Worm (Caenorhabditis elegans) whole organism, midembryonic: Measurements from ENCODE around the gene amx-1.

Experiments
- T22C8.4 ChIP-seq: fragments of 200-800 bp; sonication (Bioruptor generic); IDR thresholded peaks from 2 replicates; pipeline ENCODE4 v1.3.6; 2022; ENCODE audit warnings: missing genetic modification characterization, missing compliant biosample characterization
- cog-1 ChIP-seq: sonication (generic microtip); optimal IDR thresholded peaks from 2 replicates; lab custom pipeline; 2016; ENCODE audit warnings: missing genetic modification characterization, missing compliant biosample characterization
- flt-1 ChIP-seq: fragments of 200-800 bp; sonication (Bioruptor generic); IDR thresholded peaks from 2 replicates; pipeline ENCODE4 v1.3.6; 2022; ENCODE audit warnings: missing genetic modification characterization, missing compliant biosample characterization
- klf-2 ChIP-seq: fragments of 200-800 bp; sonication (Bioruptor generic); conservative IDR thresholded peaks from 2 replicates; pipeline ENCODE4 v1.3.6; 2022; ENCODE audit warnings: missing genetic modification reagents, missing genetic modification characterization, missing compliant biosample characterization
- med-1 ChIP-seq: sonication (generic microtip); optimal IDR thresholded peaks from 2 replicates; lab custom pipeline; 2017; ENCODE audit warnings: missing genetic modification characterization, mild to moderate bottlenecking, missing compliant biosample characterization, antibody characterized with exemption, missing genetic modification reagents; ENCODE audit not compliant: insufficient read depth
- ref-1 ChIP-seq: fragments of 200-800 bp; sonication (Bioruptor generic); conservative IDR thresholded peaks from 2 replicates; pipeline ENCODE4 v1.3.6; 2022; ENCODE audit warnings: missing genetic modification reagents, missing genetic modification characterization, missing compliant biosample characterization
- tab-1 ChIP-seq: fragments of 200-800 bp; sonication (Bioruptor generic); IDR thresholded peaks from 2 replicates; pipeline ENCODE4 v1.3.6; 2022; ENCODE audit warnings: missing genetic modification characterization, missing compliant biosample characterization
- ztf-23 ChIP-seq: fragments of 200-800 bp; sonication (Bioruptor generic); IDR thresholded peaks from 2 replicates; pipeline ENCODE4 v1.3.6; 2022; ENCODE audit warnings: missing genetic modification reagents, missing genetic modification characterization, missing compliant biosample characterization
- ztf-29 ChIP-seq: fragments of 200-800 bp; sonication (Bioruptor generic); IDR thresholded peaks from 2 replicates; pipeline ENCODE4 v1.3.6; 2022; ENCODE audit warnings: missing genetic modification reagents, missing genetic modification characterization, missing compliant biosample characterization

The amx-1 gene

ce11 chrIII:3806883-3807282 lies 15.3 kb upstream of the amx-1 start:
- TF ChIP-seq ztf-29 (GFP tag; lab: Robert Waterston, UW) (no peak), med-1 (GFP tag; lab: Kevin White, UChicago) (no peak), tab-1 (GFP tag; lab: Robert Waterston, UW) (no peak), ztf-23 (GFP tag; lab: Robert Waterston, UW) (no peak), klf-2 (GFP tag; lab: Robert Waterston, UW) (no peak), cog-1 (tag; lab: Kevin White, UChicago) (no peak), ref-1 (GFP tag; lab: Robert Waterston, UW) (no peak), flt-1 (GFP tag; lab: Robert Waterston, UW) (no peak), T22C8.4 (no peak)

ce11 chrIII:3807590-3807989 lies 14.6 kb upstream of the amx-1 start:
- no peak for TF ChIP-seq T22C8.4
- no peak for TF ChIP-seq cog-1 (tag; lab: Kevin White, UChicago)
- no peak for TF ChIP-seq flt-1 (GFP tag; lab: Robert Waterston, UW)
- no peak for TF ChIP-seq ref-1 (GFP tag; lab: Robert Waterston, UW)
- TF ChIP-seq ztf-23 (GFP tag; lab: Robert Waterston, UW) = no peak
- no peak for TF ChIP-seq med-1 (GFP tag; lab: Kevin White, UChicago)
- no peak for TF ChIP-seq klf-2 (GFP tag; lab: Robert Waterston, UW)
- no peak for TF ChIP-seq tab-1 (GFP tag; lab: Robert Waterston, UW)
- TF ChIP-seq ztf-29 (GFP tag; lab: Robert Waterston, UW) = no peak

- no peak for TF ChIP-seq klf-2 (GFP tag; lab: Robert Waterston, UW)
- no peak for TF ChIP-seq med-1 (GFP tag; lab: Kevin White, UChicago)
- TF ChIP-seq ref-1 (GFP tag; lab: Robert Waterston, UW) = no peak
- TF ChIP-seq ztf-29 (GFP tag; lab: Robert Waterston, UW) = no peak
- no peak for TF ChIP-seq flt-1 (GFP tag; lab: Robert Waterston, UW)
Observed at ce11 chrIII:3809008-3809407, 13.2 kb upstream of the amx-1 start, which contains the start of gene toh-1. Gene toh-1 (minus strand): TSS chrIII:3809030.

- TF ChIP-seq cog-1 (tag; lab: Kevin White, UChicago) = no peak
- no peak for TF ChIP-seq ztf-29 (GFP tag; lab: Robert Waterston, UW)
- TF ChIP-seq ref-1 (GFP tag; lab: Robert Waterston, UW) = no peak
- TF ChIP-seq tab-1 (GFP tag; lab: Robert Waterston, UW) = no peak
- no peak for TF ChIP-seq klf-2 (GFP tag; lab: Robert Waterston, UW)
- TF ChIP-seq T22C8.4 = no peak
- no peak for TF ChIP-seq ztf-23 (GFP tag; lab: Robert Waterston, UW)
- no peak for TF ChIP-seq flt-1 (GFP tag; lab: Robert Waterston, UW)
- no peak for TF ChIP-seq med-1 (GFP tag; lab: Kevin White, UChicago)
Observed at ce11 chrIII:3811375-3811924, 10.8 kb upstream of the amx-1 start.

ce11 chrIII:3812369-3812993 lies 9.7 kb upstream of the amx-1 start:
- no peak for TF ChIP-seq flt-1 (GFP tag; lab: Robert Waterston, UW)
- TF ChIP-seq cog-1 (tag; lab: Kevin White, UChicago) = no peak
- no peak for TF ChIP-seq ztf-29 (GFP tag; lab: Robert Waterston, UW)
- TF ChIP-seq ref-1 (GFP tag; lab: Robert Waterston, UW) = no peak
- TF ChIP-seq med-1 (GFP tag; lab: Kevin White, UChicago) = no peak
- no peak for TF ChIP-seq ztf-23 (GFP tag; lab: Robert Waterston, UW)
- no peak for TF ChIP-seq tab-1 (GFP tag; lab: Robert Waterston, UW)
- no peak for TF ChIP-seq T22C8.4
- TF ChIP-seq klf-2 (GFP tag; lab: Robert Waterston, UW) = no peak

ce11 chrIII:3814421-3814820 lies 7.8 kb upstream of the amx-1 start:
- TF ChIP-seq tab-1 (GFP tag; lab: Robert Waterston, UW) (no peak), cog-1 (tag; lab: Kevin White, UChicago) (no peak), T22C8.4 (no peak), med-1 (GFP tag; lab: Kevin White, UChicago) (no peak), klf-2 (GFP tag; lab: Robert Waterston, UW) (no peak), ref-1 (GFP tag; lab: Robert Waterston, UW) (no peak)

ce11 chrIII:3819579-3819978 lies 2.6 kb upstream of the amx-1 start, which contains the start of gene dpy-27:
Gene dpy-27 (minus strand): TSS chrIII:3819679.
- TF ChIP-seq ztf-29 (GFP tag; lab: Robert Waterston, UW) = no peak
- TF ChIP-seq klf-2 (GFP tag; lab: Robert Waterston, UW) = no peak
- no peak for TF ChIP-seq ref-1 (GFP tag; lab: Robert Waterston, UW)
- no peak for TF ChIP-seq cog-1 (tag; lab: Kevin White, UChicago)

- TF ChIP-seq ztf-23 (GFP tag; lab: Robert Waterston, UW) = peak; percentile 45; the same call in 1 of the 2 replicates
- 0 out of 2 replicates have a peak, but pooled peaks have one; percentile 28 for TF ChIP-seq tab-1 (GFP tag; lab: Robert Waterston, UW)
- no peak for TF ChIP-seq ztf-29 (GFP tag; lab: Robert Waterston, UW)
- peak; percentile 46 for TF ChIP-seq cog-1 (tag; lab: Kevin White, UChicago)
Observed at ce11 chrIII:3820134-3820533, 2.1 kb upstream of the amx-1 start.

- TF ChIP-seq cog-1 (tag; lab: Kevin White, UChicago) (no peak), ztf-29 (GFP tag; lab: Robert Waterston, UW) (no peak), ztf-23 (GFP tag; lab: Robert Waterston, UW) (no peak), ref-1 (GFP tag; lab: Robert Waterston, UW) (no peak), T22C8.4 (no peak), med-1 (GFP tag; lab: Kevin White, UChicago) (no peak), tab-1 (GFP tag; lab: Robert Waterston, UW) (no peak)
Observed at ce11 chrIII:3829105-3829504, 6.9 kb downstream of the amx-1 start, which contains the start of gene cnnm-5. Gene cnnm-5 (minus strand): TSS chrIII:3829205.
